Worm (Caenorhabditis elegans) whole organism, L1 larva: ENCODE measurements around the gene lurp-4.
"Not testable (repeated sequence)": the region's sequence is repeated elsewhere in the genome, so short reads cannot be mapped to it uniquely, and the experiment has no call there.

Source experiments
- Y116A8C.19 ChIP-seq: sonication (generic microtip); optimal IDR thresholded peaks from 2 replicates; lab custom pipeline; 2016; ENCODE audit warnings: missing compliant biosample characterization, missing genetic modification characterization, borderline replicate concordance
- elt-3 ChIP-seq, 6 experiments: fragments of 150-350 bp in 1 of 6; sonication (generic microtip); optimal IDR thresholded peaks; 2 replicates each; lab custom pipeline; 2017 to 2018; ENCODE audit warnings: missing biosample characterization in 6 of 6, missing genetic modification characterization in 6 of 6, inconsistent platforms in 1 of 6
- fos-1 ChIP-seq: fragments of 150-350 bp; optimal IDR thresholded peaks from 2 replicates; lab custom pipeline; 2014; ENCODE audit warnings: missing biosample characterization, missing genetic modification characterization

DNA sequence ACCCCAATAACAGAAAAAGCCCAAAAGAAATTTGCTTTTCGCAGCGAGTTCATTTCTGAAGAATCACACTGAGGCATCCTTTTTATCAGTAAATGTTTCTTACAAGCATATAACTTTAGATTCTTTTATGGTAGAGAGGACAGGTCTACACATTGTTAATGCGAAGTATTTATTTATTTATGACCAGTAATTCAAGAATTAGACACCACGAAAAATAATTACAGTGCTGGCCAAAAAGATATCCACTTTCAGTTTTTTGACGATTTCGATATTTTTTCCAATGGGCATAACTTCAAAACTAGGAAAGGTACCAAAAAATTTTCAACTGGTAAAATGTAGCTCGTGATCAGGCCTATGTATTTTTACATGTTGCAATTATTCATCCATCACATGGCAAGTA is 42.3 kb downstream of the lurp-4 start, which contains the start of gene clec-225:
- not testable (repeated sequence) for TF ChIP-seq fos-1 (tag; lab: Kevin White, UChicago); elt-3 (tag; optimal IDR thresholded peaks at IDR 0.05; lab: Kevin White, UChicago); Y116A8C.19 (tag; lab: Kevin White, UChicago)
